Fruit fly (Drosophila melanogaster): ENCODE results near the gene chm.

chm gene

dm6 chr2L:7404923-7405322 is 7.3 kb upstream of the chm start, which contains the start of gene CG5177:
CG5177 (plus strand) TSS chr2L:7405227.
- TF ChIP-seq h (optimal IDR thresholded peaks at IDR 0.05) (no peak), Sin3A (optimal IDR thresholded peaks at IDR 0.05) (no peak), psq (optimal IDR thresholded peaks at IDR 0.05) (no peak), insv (optimal IDR thresholded peaks at IDR 0.05) (no peak), Myc (optimal IDR thresholded peaks at IDR 0.05) (no peak), ttk (optimal IDR thresholded peaks at IDR 0.05) (no peak)

- TF ChIP-seq Myc (optimal IDR thresholded peaks at IDR 0.05) (no peak), h (optimal IDR thresholded peaks at IDR 0.05) (no peak)
These were observed 4.6 kb upstream of the chm start for dm6 chr2L:7407638-7408037.

dm6 chr2L:7409007-7409406 is 3.2 kb upstream of the chm start:
- TF ChIP-seq insv (optimal IDR thresholded peaks at IDR 0.05) = no peak
- TF ChIP-seq Myc (optimal IDR thresholded peaks at IDR 0.05) = no peak
- no peak for TF ChIP-seq Sin3A (optimal IDR thresholded peaks at IDR 0.05)
- no peak for TF ChIP-seq psq (optimal IDR thresholded peaks at IDR 0.05)

DNA sequence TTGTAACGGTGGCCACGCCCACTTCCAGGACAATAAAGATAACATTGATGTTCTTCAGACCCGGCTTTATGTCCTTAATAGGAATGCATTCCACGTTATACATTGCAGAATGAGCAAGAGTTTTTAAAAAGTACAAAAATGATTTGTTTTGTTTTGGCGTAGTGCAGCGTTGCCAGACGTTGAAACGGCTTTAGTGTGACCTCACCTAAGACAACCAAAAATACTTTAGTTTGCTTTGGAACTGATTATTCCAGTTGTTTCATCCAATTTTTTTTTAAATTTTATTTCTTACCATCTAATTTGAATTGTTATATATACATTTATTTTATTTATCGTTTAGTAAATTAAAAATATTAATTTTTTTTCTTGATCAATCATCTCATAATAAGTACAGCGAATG is 2.6 kb upstream of the chm start, which contains the start of gene CG5181:
CG5181 (minus strand) TSS at position 208 of the 400 bp plus-strand sequence.
- no peak for TF ChIP-seq insv (optimal IDR thresholded peaks at IDR 0.05)
- TF ChIP-seq ttk (optimal IDR thresholded peaks at IDR 0.05) = no peak
- no peak for TF ChIP-seq Myc (optimal IDR thresholded peaks at IDR 0.05)
- no peak for TF ChIP-seq psq (optimal IDR thresholded peaks at IDR 0.05)
- TF ChIP-seq h (optimal IDR thresholded peaks at IDR 0.05) = no peak
- no peak for TF ChIP-seq Sin3A (optimal IDR thresholded peaks at IDR 0.05)

dm6 chr2L:7410609-7411008 is 1.6 kb upstream of the chm start, which contains the start of gene CG15818:
CG15818 (plus strand) TSS chr2L:7410909.
- TF ChIP-seq Sin3A (optimal IDR thresholded peaks at IDR 0.05) (no peak), ttk (optimal IDR thresholded peaks at IDR 0.05) (no peak), Myc (optimal IDR thresholded peaks at IDR 0.05) (no peak), psq (optimal IDR thresholded peaks at IDR 0.05) (no peak), h (optimal IDR thresholded peaks at IDR 0.05) (no peak), insv (optimal IDR thresholded peaks at IDR 0.05) (no peak)

DNA sequence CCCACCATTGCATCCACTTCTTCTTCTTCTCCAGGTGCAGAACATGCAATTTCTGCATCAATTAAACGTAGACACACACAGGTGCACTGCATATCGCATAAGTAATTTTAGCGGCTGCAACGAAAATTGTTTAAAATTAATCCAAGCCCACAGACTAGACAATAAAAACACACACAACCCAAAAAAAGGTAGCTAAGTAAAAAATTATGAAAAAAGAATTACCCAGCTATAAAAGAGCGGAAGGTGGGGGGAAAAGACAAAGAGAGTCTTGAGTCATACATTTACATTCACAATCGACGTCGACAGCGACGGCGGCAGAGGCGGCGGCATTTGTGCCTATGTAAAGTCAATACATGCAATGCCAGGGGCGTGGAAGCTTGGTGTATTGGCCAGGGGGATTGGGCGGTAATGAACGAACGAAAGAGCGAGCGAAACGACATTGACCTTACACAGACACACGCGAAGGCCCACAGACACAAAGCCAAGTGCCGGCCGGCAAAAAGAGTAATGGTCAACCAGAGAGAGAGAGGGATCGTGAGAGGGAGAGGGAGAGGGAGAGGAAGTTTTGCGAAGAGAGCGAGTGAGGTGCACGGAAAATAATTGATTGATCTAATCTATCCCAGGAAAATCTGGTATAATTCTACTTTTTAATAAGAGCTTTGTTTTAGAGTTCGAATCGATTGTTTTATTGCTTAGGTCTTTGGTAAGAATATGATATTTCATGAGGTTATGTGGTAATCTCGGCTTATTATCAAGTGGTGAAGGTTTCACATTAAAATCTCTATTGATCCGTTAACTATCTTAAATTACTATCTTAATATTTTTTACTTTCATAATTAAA is 6.2 kb downstream of the chm start:
- no peak for TF ChIP-seq insv (optimal IDR thresholded peaks at IDR 0.05)
- TF ChIP-seq Sin3A (optimal IDR thresholded peaks at IDR 0.05) = no peak
- no peak for TF ChIP-seq Myc (optimal IDR thresholded peaks at IDR 0.05)
- TF ChIP-seq ttk (optimal IDR thresholded peaks at IDR 0.05) = no peak

DNA sequence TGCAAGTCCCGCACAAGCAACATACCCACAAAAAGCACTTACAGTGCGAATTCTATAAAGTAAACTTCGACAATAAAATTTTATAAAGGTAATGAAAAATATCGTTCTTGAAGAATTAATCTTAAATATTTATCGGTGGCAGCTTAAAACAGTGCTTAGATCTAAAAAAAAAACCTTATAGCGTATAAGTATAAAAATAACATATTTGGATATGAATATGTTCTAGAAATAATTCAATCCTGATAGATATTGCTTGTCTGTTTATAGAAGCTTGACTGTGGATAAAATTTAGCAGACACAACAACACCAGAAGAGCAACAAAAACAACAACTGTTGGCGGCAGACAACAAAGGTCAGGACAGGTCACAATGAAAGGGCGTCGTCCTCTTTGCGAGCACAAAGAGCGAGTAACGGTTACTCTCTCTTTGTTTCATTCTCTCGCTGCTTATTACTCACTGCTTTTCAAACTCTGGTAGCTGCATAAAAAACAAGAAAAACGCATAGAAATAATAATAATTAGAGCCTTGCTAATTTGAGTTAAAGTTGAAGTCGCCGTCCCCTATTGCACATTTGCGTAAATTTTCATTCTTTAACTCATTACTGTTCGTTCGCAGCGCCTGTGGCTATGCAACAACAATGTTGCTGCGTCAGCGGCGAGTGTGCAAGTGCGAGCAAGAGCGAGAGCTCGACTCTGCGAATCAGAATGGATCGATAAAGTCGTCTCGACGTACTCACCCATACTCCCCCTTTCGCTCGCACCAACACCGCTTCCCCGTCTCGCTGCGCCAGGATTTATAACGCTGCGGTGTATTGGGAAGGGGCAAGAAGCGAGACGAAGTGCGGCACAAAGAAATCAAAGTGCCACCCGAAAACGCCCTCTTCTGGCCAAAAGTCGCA is 7.4 kb downstream of the chm start:
- no peak for TF ChIP-seq h (optimal IDR thresholded peaks at IDR 0.05)
- no peak for TF ChIP-seq Sin3A (optimal IDR thresholded peaks at IDR 0.05)
- no peak for TF ChIP-seq psq (optimal IDR thresholded peaks at IDR 0.05)
- no peak for TF ChIP-seq insv (optimal IDR thresholded peaks at IDR 0.05)
- TF ChIP-seq Myc (optimal IDR thresholded peaks at IDR 0.05) = no peak
- TF ChIP-seq ttk (optimal IDR thresholded peaks at IDR 0.05) = no peak

DNA sequence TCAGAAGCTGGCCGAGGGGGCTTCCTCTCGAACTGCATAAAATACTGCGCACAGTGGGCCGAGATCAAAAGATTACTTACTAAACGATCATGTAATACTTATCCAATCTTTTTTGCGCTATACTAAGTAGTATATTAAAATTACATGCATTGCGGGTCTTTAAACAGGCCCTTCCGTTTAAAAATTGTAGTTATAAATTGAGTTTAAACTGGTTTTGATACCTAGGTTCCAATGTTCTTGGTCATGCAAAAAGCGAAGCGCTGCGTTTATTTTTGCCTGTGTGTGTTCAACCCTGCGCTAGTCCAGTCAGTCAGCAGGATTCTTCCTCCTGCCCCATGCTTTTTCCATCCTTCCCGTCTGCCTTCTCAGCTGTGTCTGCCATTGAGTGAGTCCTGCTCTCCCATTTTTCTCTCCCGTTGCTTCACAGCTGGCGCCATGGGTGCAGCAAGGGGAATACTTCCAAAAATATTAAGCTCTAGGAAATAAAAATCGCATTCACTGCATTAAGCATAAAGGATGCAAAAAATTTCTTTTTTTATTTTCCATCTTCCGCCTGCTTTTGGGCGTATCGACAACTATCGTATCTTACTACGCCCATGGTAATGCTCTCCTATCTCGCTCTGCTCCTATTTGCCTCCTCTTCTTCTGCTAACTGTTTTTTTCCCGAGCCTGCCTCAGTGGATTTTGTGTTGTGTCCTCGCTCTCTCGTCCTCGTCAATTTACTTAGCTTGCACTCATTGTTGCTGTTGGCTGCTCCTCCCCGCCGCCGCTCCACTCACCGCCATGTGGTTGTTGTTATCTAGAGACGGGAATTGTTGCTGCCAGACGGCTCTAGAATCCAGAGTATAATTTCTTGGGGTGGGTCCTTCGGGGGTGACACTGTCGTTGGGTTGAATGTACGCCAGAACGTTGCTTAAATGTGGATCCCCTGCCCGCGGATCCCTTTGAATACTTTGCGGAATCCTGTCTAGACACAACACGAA is 8.4 kb downstream of the chm start:
- TF ChIP-seq h (optimal IDR thresholded peaks at IDR 0.05) (no peak), Sin3A (optimal IDR thresholded peaks at IDR 0.05) (no peak), insv (optimal IDR thresholded peaks at IDR 0.05) (no peak), ttk (optimal IDR thresholded peaks at IDR 0.05) (no peak), Myc (optimal IDR thresholded peaks at IDR 0.05) (no peak)

dm6 chr2L:7422429-7423283 is 10.4 kb downstream of the chm start:
- no peak for TF ChIP-seq ttk (optimal IDR thresholded peaks at IDR 0.05)
- no peak for TF ChIP-seq Myc (optimal IDR thresholded peaks at IDR 0.05)
- TF ChIP-seq Sin3A (optimal IDR thresholded peaks at IDR 0.05) = no peak
- TF ChIP-seq insv (optimal IDR thresholded peaks at IDR 0.05) = no peak
- TF ChIP-seq h (optimal IDR thresholded peaks at IDR 0.05) = no peak
- TF ChIP-seq psq (optimal IDR thresholded peaks at IDR 0.05) = no peak

DNA sequence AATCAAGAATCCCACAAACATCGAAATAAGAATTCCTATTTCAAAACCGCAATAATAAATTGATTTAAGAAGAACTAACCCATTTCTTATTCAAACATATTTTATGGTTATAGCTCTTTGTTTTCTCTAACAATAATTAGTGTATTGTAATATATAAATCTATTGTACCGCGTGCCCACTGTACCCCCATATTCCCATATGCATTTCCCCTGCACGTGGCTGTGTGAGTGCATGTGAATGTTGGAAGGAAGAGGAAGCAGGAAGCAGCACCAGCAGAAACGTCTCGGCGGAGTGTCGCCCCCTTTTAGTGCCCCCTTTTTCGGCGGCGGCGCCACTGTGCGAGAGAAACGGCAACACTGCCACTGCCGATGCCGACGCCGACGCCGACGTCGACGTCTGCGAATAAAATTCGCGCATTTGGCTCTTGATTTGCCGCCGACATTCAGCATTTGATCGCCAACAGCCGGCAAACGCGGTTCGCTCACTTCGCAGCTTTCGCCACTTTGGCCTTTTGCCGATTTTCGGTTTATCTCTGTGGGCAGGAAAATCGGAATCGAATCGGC is 11.2 kb downstream of the chm start:
- TF ChIP-seq Sin3A (optimal IDR thresholded peaks at IDR 0.05) = no peak
- no peak for TF ChIP-seq Myc (optimal IDR thresholded peaks at IDR 0.05)
- no peak for TF ChIP-seq psq (optimal IDR thresholded peaks at IDR 0.05)
- no peak for TF ChIP-seq ttk (optimal IDR thresholded peaks at IDR 0.05)
- TF ChIP-seq insv (optimal IDR thresholded peaks at IDR 0.05) = no peak
- TF ChIP-seq h (optimal IDR thresholded peaks at IDR 0.05) = no peak

All from Kc167 (cell line).